Worm (Caenorhabditis elegans) whole organism, mixed stage, embryonic: ENCODE data around the gene T16G12.7.

Source experiments
- ces-1 ChIP-seq: fragments of 150-350 bp; optimal IDR thresholded peaks from 2 replicates; lab custom pipeline; 2014; ENCODE audit warnings: missing biosample characterization, missing genetic modification reagents, missing genetic modification characterization
- nhr-28 ChIP-seq: fragments of 150-350 bp; optimal IDR thresholded peaks from 2 replicates; lab custom pipeline; 2014; ENCODE audit warnings: missing biosample characterization, missing genetic modification characterization
- ztf-11 ChIP-seq: fragments of 150-350 bp; optimal IDR thresholded peaks from 2 replicates; lab custom pipeline; 2014; ENCODE audit warnings: missing biosample characterization, missing genetic modification characterization

- TF ChIP-seq ztf-11 (tag; lab: Kevin White, UChicago), result no peak
- no peak for TF ChIP-seq nhr-28 (tag; lab: Kevin White, UChicago)
- TF ChIP-seq ces-1 (GFP tag; lab: Kevin White, UChicago), result no peak
These were observed 27.8 kb downstream of the T16G12.7 start, which contains the start of gene C05B5.16 for ce11 chrIII:10012136-10012535.
